Worm (Caenorhabditis elegans) whole organism, late embryonic: ENCODE measurements around the gene M195.2.

Experiments used
- K09A11.1 ChIP-seq: sonication (generic microtip); optimal IDR thresholded peaks from 2 replicates; lab custom pipeline; 2017; ENCODE audit warnings: antibody characterized with exemption, mild to moderate bottlenecking, missing genetic modification characterization, missing compliant biosample characterization; ENCODE audit not compliant: insufficient read depth
- ama-1 ChIP-seq: fragments of 150-350 bp; optimal IDR thresholded peaks from 2 replicates; lab custom pipeline; 2014
- ceh-19 ChIP-seq: fragments of 200-800 bp; sonication (Bioruptor generic); optimal IDR thresholded peaks from 2 replicates; lab custom pipeline; 2018; ENCODE audit warnings: mild to moderate bottlenecking, missing genetic modification characterization, missing compliant biosample characterization
- ceh-31 ChIP-seq: sonication (generic microtip); optimal IDR thresholded peaks from 2 replicates; lab custom pipeline; 2016; ENCODE audit warnings: missing genetic modification characterization, missing compliant biosample characterization
- dve-1 ChIP-seq: sonication (generic microtip); optimal IDR thresholded peaks from 2 replicates; lab custom pipeline; 2017; ENCODE audit warnings: antibody characterized with exemption, mild to moderate bottlenecking, missing genetic modification characterization, missing compliant biosample characterization
- ets-4 ChIP-seq: sonication (generic microtip); optimal IDR thresholded peaks from 2 replicates; lab custom pipeline; 2016; ENCODE audit warnings: missing genetic modification characterization, missing compliant biosample characterization
- hlh-15 ChIP-seq: sonication (generic microtip); optimal IDR thresholded peaks from 2 replicates; lab custom pipeline; 2016; ENCODE audit warnings: missing genetic modification characterization, missing compliant biosample characterization
- nfya-1 ChIP-seq: sonication (generic microtip); optimal IDR thresholded peaks from 2 replicates; lab custom pipeline; 2017; ENCODE audit warnings: missing genetic modification characterization, mild to moderate bottlenecking, missing compliant biosample characterization, antibody characterized with exemption, moderate library complexity
- sox-2 ChIP-seq: fragments of 200-800 bp; sonication (Bioruptor generic); IDR thresholded peaks from 2 replicates; pipeline ENCODE4 v1.3.6; 2022; ENCODE audit warnings: missing genetic modification reagents, missing genetic modification characterization, missing compliant biosample characterization
- unc-55 ChIP-seq: sonication (generic microtip); optimal IDR thresholded peaks from 2 replicates; lab custom pipeline; 2017; ENCODE audit warnings: missing biosample characterization, missing genetic modification reagents, missing genetic modification characterization
- unc-86 ChIP-seq: sonication (generic microtip); optimal IDR thresholded peaks from 2 replicates; lab custom pipeline; 2016; ENCODE audit warnings: missing genetic modification characterization, missing compliant biosample characterization
- ztf-16 ChIP-seq: sonication (generic microtip); optimal IDR thresholded peaks from 2 replicates; lab custom pipeline; 2017; ENCODE audit warnings: missing genetic modification characterization, missing compliant biosample characterization

ce11 chrII:8358466-8358865 is 2.1 kb upstream of the M195.2 start:
- TF ChIP-seq sox-2 (GFP tag; lab: Robert Waterston, UW) (no peak), ztf-16 (tag; lab: Kevin White, UChicago) (no peak), hlh-15 (tag; lab: Kevin White, UChicago) (no peak), K09A11.1 (tag; lab: Kevin White, UChicago) (no peak), nfya-1 (tag; lab: Kevin White, UChicago) (no peak), ets-4 (tag; lab: Kevin White, UChicago) (no peak), dve-1 (tag; lab: Kevin White, UChicago) (no peak), unc-86 (tag; lab: Kevin White, UChicago) (no peak), unc-55 (GFP tag; lab: Kevin White, UChicago) (no peak), ama-1 (no peak), ceh-19 (GFP tag; lab: Kevin White, UChicago) (no peak), ceh-31 (no peak)
